Worm (Caenorhabditis elegans) whole organism, dauer: Measurements from ENCODE around the gene F40G9.15.

Experiments used
- unc-62 ChIP-seq: sonication (generic microtip); optimal IDR thresholded peaks from 2 replicates; lab custom pipeline; 2017; ENCODE audit warnings: missing biosample characterization, missing genetic modification reagents, missing genetic modification characterization

Gene F40G9.15

DNA sequence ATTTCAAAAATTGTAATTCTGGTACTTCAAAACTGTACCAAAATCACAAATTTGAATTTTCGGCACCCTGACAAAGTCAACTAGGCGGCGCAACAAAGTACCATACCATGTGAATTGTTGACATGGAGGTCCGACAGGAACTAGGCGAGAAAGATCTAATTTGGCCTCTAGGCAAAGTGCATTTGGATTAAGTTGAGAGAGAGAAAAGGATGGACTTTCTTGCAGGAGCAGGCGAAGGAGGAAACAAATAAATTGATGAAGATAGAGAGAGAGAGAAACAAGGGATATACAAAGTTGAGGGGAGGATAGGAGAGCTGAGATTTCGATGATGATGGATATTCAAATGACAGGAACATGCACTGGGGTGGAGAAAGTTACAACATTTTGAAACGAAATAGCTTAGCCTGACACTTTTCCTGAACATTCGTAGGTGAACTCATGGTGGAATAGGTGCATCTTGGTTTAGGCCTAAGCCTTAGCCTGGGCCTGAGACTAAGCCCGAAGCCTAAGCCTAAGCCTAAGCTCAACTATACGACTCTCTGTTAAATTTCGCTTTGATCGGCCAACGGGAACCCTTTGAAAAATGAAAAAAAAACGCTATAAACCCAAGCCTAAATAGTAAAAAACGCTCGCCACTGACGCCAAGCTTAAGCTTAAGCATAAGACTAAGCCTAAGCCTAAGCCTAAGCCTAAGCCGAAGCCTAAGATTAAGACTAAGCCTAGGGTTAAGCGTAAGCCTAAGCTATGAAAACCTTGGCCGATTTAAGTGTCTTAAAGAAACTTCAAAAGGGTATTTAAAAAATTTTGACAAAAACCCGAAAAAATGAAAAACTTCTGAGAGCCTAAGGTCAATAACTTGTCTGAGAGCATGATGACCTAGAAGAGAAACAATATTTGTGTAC lies 26.9 kb downstream of the F40G9.15 start:
- no peak for TF ChIP-seq unc-62 (GFP tag; lab: Kevin White, UChicago)

DNA sequence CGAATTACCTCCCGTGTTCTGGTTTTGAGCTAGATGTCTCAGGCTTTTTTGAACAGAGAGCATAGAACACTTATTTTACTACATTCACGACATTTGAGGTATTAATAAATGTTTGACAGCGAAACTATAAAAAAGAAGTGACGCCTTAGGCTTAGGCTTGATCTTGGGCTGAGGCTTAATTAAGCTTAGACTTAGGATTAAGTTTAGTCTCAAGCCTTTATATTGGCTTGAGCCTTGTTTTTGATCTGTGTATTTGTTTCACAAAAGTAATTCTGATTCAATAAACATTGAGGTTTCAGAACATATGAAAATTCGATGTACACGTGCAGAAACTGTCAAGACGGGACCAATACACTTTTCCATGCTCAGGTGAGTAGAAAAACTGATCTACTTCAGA lies 27.5 kb downstream of the F40G9.15 start, which contains the start of gene klp-20:
TSS of gene klp-20 (plus strand) at position 298 of the 397 bp plus-strand sequence.
- no peak for TF ChIP-seq unc-62 (GFP tag; lab: Kevin White, UChicago)

DNA sequence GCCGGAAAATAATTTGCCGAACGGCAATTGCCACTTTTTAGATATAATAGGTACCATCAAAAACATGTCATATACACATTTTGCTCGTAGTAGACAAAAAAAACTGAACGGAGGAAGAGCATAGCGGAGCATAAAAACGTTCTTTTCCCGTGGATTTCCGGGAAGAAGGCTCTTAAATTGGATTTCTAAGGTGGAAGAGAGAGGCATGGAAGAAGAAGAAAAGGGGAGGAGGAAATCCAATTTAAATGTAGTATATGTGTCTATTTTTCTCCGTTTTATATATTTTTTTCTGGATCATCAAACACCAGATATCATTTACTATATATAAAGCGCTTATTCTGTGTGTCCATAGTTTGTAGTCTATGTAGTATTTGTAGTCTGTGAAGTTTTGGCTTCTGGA lies 29.2 kb downstream of the F40G9.15 start:
- no peak for TF ChIP-seq unc-62 (GFP tag; lab: Kevin White, UChicago)

DNA sequence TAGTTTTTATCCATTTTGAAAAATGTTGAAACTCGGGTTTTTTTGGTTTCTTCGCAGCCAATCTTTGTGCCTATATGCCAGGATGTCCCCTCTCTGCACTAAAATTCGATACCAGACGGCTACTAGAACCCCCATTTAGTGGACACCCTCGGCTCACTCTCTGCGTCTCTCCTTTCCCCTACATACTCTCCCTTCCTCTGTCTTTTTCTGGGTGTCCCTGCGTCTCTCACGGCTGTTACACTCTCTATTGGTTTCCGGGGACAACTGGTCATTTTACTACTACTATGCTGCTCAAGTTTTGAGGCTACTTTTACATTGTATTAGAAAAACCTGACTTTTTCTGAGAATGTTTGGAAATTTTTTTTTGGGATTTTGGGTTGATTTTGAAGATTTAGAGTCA lies 38.2 kb downstream of the F40G9.15 start:
- no peak for TF ChIP-seq unc-62 (GFP tag; lab: Kevin White, UChicago)

DNA sequence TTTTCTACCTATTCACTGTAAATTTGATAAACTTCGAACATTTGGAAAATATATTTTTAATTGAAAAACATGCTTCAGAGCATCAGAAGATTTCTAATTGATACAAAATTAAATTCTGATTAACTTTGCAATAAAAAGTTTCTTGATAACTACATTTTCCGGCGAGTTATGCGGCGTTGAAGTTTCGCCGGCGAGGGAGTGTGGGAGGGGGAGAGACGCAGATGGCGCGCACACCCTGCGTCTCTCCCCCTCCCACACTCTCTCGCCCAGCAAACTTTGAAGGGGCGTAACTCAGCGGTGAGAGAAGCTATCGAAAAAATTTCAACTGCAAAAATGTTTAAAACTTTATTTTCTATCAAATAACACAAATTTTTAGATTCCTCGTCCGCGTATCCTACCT lies 40.3 kb downstream of the F40G9.15 start:
- no peak for TF ChIP-seq unc-62 (GFP tag; lab: Kevin White, UChicago)

DNA sequence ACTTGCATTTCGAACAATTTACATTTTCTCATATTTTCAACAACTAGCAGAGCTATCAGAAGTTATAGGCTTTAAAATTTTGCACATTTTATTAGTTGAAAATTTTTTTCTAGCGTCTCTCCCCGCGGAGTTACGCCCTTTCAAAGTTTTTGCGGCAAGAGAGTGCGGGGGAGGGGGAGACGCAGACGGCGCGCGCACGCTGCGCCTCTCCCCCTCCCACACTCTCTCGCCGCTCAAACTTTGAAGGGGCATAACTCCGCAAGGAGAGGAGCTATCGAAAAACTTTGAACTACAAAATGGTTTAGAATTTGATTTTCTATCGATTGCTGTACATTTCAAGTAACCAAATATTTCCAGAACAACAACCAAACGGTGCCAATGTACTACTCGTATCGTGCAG lies 44.9 kb downstream of the F40G9.15 start:
- TF ChIP-seq unc-62 (GFP tag; lab: Kevin White, UChicago), result no peak

DNA sequence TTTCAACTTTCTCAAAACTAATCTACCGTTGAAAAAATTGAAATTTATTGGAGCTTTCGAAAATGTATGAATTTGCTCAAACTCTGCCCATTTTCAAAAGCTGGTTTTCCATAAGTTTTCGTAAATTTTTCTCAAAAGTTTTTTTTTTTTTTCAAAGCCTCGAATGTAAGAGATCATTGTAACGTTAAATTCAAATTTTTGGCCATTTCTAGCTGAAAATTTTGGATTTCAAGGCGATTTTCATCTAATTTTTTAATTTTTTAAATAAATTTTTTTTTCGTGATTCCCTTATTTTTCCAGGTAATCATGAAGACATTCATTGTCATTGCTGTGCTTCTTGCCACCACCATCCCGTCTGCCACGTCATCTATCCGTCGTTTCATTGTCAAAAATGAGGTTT lies 47.9 kb downstream of the F40G9.15 start, which contains the start of gene hpo-38:
TSS of gene hpo-38 (plus strand) at position 301 of the 400 bp plus-strand sequence.
- TF ChIP-seq unc-62 (GFP tag; lab: Kevin White, UChicago), result no peak
